Worm (Caenorhabditis elegans) whole organism, early embryonic: ENCODE data around the gene C46C11.3.

Experiments used
- B0310.2 ChIP-seq: sonication (generic microtip); optimal IDR thresholded peaks from 2 replicates; lab custom pipeline; 2016; ENCODE audit warnings: mild to moderate bottlenecking, missing genetic modification characterization, missing compliant biosample characterization
- F13C5.2 ChIP-seq: sonication (generic microtip); optimal IDR thresholded peaks from 2 replicates; lab custom pipeline; 2017; ENCODE audit warnings: mild to moderate bottlenecking, missing genetic modification characterization, inconsistent platforms, missing compliant biosample characterization
- aly-1 ChIP-seq: sonication (generic microtip); optimal IDR thresholded peaks from 2 replicates; lab custom pipeline; 2016; ENCODE audit warnings: missing genetic modification characterization, missing compliant biosample characterization
- ama-1 ChIP-seq: fragments of 150-350 bp; optimal IDR thresholded peaks from 2 replicates; lab custom pipeline; 2014
- ceh-13 ChIP-seq: fragments of 200-800 bp; sonication (Bioruptor generic); optimal IDR thresholded peaks from 2 replicates; lab custom pipeline; 2018; ENCODE audit warnings: mild to moderate bottlenecking, missing genetic modification characterization, missing compliant biosample characterization
- ceh-36 ChIP-seq: sonication (generic microtip); optimal IDR thresholded peaks from 2 replicates; lab custom pipeline; 2016; ENCODE audit warnings: missing genetic modification characterization, inconsistent platforms, missing compliant biosample characterization
- ets-7 ChIP-seq: sonication (generic microtip); optimal IDR thresholded peaks from 2 replicates; lab custom pipeline; 2016; ENCODE audit warnings: missing genotype, missing genetic modification characterization, missing compliant biosample characterization
- flt-1 ChIP-seq: fragments of 200-800 bp; sonication (Bioruptor generic); IDR thresholded peaks from 2 replicates; pipeline ENCODE4 v1.3.6; 2022; ENCODE audit warnings: missing genetic modification characterization, missing compliant biosample characterization
- hmbx-1 ChIP-seq: sonication (generic microtip); optimal IDR thresholded peaks from 2 replicates; lab custom pipeline; 2016; ENCODE audit warnings: mild to moderate bottlenecking, missing genetic modification characterization, missing compliant biosample characterization
- hmg-4 ChIP-seq: fragments of 200-800 bp; sonication (Bioruptor generic); optimal IDR thresholded peaks from 2 replicates; lab custom pipeline; 2018; ENCODE audit warnings: mild to moderate bottlenecking, missing genetic modification characterization, missing compliant biosample characterization
- hnd-1 ChIP-seq: sonication (generic microtip); optimal IDR thresholded peaks from 2 replicates; lab custom pipeline; 2016; ENCODE audit warnings: missing genetic modification characterization, missing compliant biosample characterization
- pes-1 ChIP-seq: fragments of 200-800 bp; sonication (Bioruptor generic); IDR thresholded peaks from 2 replicates; pipeline ENCODE4 v1.3.6; 2022; ENCODE audit warnings: missing genetic modification reagents, missing genetic modification characterization, missing compliant biosample characterization
- scrt-1 ChIP-seq: fragments of 200-800 bp; sonication (Bioruptor generic); IDR thresholded peaks from 2 replicates; pipeline ENCODE4 v1.3.6; 2022; ENCODE audit warnings: missing genetic modification characterization, missing compliant biosample characterization
- sea-1 ChIP-seq: fragments of 200-800 bp; sonication (Bioruptor generic); conservative IDR thresholded peaks from 2 replicates; pipeline ENCODE4 v1.3.6; 2022; ENCODE audit warnings: missing genetic modification characterization, missing compliant biosample characterization
- tbx-11 ChIP-seq: fragments of 200-800 bp; sonication (Bioruptor generic); IDR thresholded peaks from 2 replicates; pipeline ENCODE4 v1.3.6; 2022; ENCODE audit warnings: missing genetic modification characterization, missing compliant biosample characterization
- tbx-37 ChIP-seq: fragments of 200-800 bp; sonication (Bioruptor generic); conservative IDR thresholded peaks from 2 replicates; pipeline ENCODE4 v1.3.6; 2022; ENCODE audit warnings: missing genetic modification reagents, missing genetic modification characterization, missing compliant biosample characterization
- tra-4 ChIP-seq: sonication (generic microtip); optimal IDR thresholded peaks from 2 replicates; lab custom pipeline; 2017; ENCODE audit warnings: missing genetic modification characterization, missing compliant biosample characterization

C46C11.3 gene

DNA sequence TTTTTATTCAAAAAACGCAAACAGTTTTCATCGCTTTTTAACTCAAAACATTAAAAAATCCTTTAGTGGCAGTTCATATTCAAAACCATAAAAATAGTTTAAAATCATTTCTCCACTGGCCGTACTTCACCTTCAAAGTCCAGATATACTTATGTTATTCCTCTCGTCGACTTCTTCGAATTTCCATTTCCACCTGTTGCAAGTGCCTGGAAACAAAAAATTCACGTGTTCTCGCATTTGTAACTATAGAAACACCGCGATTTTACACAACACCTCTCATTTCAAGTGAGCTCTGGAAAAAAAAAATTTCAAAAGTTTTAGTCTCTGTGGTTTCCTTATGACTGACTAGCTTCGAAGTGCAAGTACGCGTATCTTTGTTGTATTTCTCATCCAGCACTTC lies 3.0 kb downstream of the C46C11.3 start:
- TF ChIP-seq tbx-37 (GFP tag; lab: Robert Waterston, UW), result no peak

DNA sequence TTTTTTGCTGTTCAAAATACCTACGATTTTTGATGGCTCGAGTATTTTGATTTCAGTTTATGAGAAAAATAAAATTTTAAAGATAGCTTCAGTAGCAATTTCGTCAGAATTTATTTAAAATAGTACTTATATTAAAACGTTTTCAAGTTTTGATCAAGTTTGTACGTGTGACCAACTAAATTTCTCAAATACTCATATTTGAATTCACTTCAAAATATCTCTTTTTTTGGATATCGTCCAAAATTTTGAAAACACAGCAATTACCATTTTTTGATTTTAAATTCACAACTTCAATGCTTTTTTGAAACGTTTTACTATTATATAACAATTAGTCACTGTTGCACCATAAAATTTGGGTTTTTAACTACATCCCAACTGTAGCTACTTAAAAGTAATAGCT lies 4.8 kb downstream of the C46C11.3 start:
- TF ChIP-seq scrt-1 (GFP tag; lab: Robert Waterston, UW) (no peak), hnd-1 (tag; lab: Kevin White, UChicago) (no peak), sea-1 (GFP tag; lab: Robert Waterston, UW) (no peak), ama-1 (lab: Kevin White, UChicago) (no peak), hmg-4 (GFP tag; lab: Kevin White, UChicago) (no peak), flt-1 (GFP tag; lab: Robert Waterston, UW) (no peak), pes-1 (GFP tag; lab: Robert Waterston, UW) (no peak), tbx-37 (GFP tag; lab: Robert Waterston, UW) (no peak), B0310.2 (no peak), ets-7 (tag; lab: Kevin White, UChicago) (no peak), aly-1 (tag; lab: Kevin White, UChicago) (no peak), F13C5.2 (tag; lab: Kevin White, UChicago) (no peak), hmbx-1 (no peak), ceh-13 (GFP tag; lab: Kevin White, UChicago) (no peak), tra-4 (tag; lab: Kevin White, UChicago) (no peak), ceh-36 (tag; lab: Kevin White, UChicago) (no peak)

DNA sequence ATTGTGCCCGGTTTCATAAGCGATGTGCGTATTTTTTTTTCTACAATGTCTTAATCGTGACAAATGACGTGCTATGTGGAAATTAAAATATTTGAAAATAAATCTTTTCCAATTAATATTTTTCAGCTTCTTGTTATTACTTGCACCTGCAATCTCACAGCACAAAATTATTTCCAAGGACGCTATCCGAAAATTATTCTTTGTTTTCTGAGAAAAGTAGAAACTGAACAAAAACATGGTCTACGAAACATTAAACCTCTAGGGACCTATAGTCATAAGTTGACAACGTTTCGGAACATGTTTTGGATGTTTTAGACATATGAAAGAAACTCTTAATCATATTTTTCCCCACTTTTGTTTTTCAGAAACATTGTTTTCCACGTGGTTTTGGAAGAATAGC lies 6.2 kb downstream of the C46C11.3 start:
- no peak for TF ChIP-seq hmg-4 (GFP tag; lab: Kevin White, UChicago)
- no peak for TF ChIP-seq tbx-37 (GFP tag; lab: Robert Waterston, UW)
- TF ChIP-seq ceh-36 (tag; lab: Kevin White, UChicago), result no peak
- TF ChIP-seq flt-1 (GFP tag; lab: Robert Waterston, UW), result no peak
- no peak for TF ChIP-seq tra-4 (tag; lab: Kevin White, UChicago)
- TF ChIP-seq ets-7 (tag; lab: Kevin White, UChicago), result no peak
- TF ChIP-seq scrt-1 (GFP tag; lab: Robert Waterston, UW), result no peak
- TF ChIP-seq B0310.2, result no peak
- TF ChIP-seq F13C5.2 (tag; lab: Kevin White, UChicago), result no peak
- no peak for TF ChIP-seq ama-1 (lab: Kevin White, UChicago)
- no peak for TF ChIP-seq hmbx-1
- TF ChIP-seq sea-1 (GFP tag; lab: Robert Waterston, UW), result no peak
- TF ChIP-seq tbx-11, result no peak
- no peak for TF ChIP-seq aly-1 (tag; lab: Kevin White, UChicago)
- TF ChIP-seq hnd-1 (tag; lab: Kevin White, UChicago), result no peak
- TF ChIP-seq pes-1 (GFP tag; lab: Robert Waterston, UW), result no peak

DNA sequence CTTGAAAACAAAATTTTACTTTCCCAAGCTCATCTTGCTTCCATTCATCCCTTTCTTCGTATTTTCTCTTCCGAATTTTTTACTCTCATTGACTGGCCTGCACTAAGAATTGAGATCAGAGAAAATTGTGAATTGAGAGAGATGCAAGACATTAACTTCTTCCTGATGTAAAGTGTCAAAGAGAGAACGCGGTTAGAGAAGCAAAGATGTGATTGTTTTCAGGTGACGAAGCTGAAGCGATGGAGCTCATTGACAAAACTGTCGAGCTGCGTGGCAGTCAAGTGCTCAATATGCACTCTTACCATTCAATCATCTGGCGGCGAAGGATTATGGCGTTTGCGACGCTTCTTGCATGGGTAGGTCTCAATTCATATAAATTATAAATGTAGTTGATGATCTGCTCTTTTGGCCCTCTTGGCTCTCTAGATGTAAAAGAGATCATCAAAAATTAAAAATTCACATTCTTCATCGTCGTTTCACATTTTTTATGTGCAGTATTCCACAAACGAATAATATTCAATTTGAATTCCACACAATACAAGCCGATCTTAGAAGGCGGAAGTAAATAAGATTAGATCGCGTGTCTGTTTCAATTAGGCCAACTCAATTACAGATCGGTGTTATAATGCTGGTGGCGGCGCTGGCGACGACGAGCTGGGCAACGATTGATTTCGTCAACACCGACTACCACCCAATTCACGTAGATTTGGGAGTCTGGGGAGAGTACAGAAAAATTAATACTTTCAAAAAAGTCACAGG lies 6.9 kb downstream of the C46C11.3 start:
- TF ChIP-seq aly-1 (tag; lab: Kevin White, UChicago), result no peak
- TF ChIP-seq flt-1 (GFP tag; lab: Robert Waterston, UW), result no peak
- TF ChIP-seq ets-7 (tag; lab: Kevin White, UChicago), result no peak
- TF ChIP-seq tbx-11, result no peak

DNA sequence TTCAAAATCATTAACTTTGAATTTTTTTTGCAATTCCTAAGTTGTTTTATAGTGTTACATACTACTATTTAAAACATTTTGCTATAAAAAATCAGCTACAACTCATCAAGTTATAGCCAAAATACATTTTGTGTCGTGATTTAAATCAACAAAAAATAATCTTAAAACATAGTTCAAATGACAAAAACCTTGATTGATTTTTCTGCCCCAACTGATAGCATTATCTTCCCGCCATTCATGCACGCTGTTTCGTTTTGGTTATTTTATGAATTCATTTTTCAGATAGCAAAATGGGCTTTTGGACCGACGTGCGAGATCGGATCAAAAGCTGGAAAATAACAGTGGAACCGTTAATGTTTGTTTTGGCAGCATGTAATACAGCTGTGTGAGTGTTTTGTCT lies 10.0 kb downstream of the C46C11.3 start, which contains the start of gene slcr-46.1:
TSS of gene slcr-46.1 (plus strand) at position 274 of the 400 bp plus-strand sequence.
- TF ChIP-seq hmbx-1, result no peak
- no peak for TF ChIP-seq tra-4 (tag; lab: Kevin White, UChicago)
- TF ChIP-seq ceh-36 (tag; lab: Kevin White, UChicago), result no peak

DNA sequence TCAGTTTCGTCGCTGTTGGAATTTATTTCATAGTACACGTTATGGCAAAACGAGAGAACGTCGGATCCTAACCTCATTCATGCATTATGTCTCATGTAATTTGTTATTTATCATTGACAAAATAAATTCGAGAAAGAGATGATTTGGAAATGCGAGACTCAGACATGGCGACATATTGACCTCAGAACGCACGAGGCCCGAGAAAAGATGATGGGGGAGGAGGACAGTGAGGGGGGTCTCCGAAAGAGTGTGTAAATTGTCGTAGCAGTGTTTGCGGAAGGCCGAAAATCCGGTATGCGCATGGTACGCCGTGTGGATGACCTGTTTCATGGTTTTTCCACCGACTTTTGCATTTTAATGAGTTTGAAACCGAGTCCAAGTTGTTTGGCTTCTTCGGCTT lies 13.5 kb downstream of the C46C11.3 start:
- TF ChIP-seq flt-1 (GFP tag; lab: Robert Waterston, UW), result peak; percentile 22; the same call in 1 of the 2 replicates
- TF ChIP-seq ets-7 (tag; lab: Kevin White, UChicago), result no peak
- 0 out of 2 replicates have a peak, but pooled peaks have one; percentile 43 for TF ChIP-seq sea-1 (GFP tag; lab: Robert Waterston, UW)
- peak; percentile 37 for TF ChIP-seq hmg-4 (GFP tag; lab: Kevin White, UChicago)
- TF ChIP-seq ceh-36 (tag; lab: Kevin White, UChicago), result no peak
- no peak for TF ChIP-seq hnd-1 (tag; lab: Kevin White, UChicago)
- TF ChIP-seq F13C5.2 (tag; lab: Kevin White, UChicago), result peak; percentile 41
- no peak for TF ChIP-seq tra-4 (tag; lab: Kevin White, UChicago)
- TF ChIP-seq scrt-1 (GFP tag; lab: Robert Waterston, UW), result no peak
- TF ChIP-seq aly-1 (tag; lab: Kevin White, UChicago), result peak; percentile 6

DNA sequence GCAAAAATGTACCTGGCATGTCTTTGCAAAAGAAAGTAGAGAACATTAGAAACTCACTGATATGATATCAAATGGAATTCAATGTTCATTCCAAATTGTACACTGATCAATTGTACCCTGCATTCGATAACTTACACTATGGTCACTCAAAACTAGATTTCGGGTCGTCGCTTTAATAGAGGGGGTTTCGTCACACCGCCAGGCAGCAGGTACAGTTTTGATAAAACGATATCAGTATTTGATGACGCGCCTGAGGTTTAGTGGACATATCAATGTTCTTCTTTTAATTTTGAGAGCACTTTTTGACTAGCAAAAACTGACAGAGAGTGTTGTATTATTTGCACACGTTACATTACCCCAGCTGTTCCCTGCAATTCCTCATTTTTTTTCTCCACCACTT lies 14.0 kb downstream of the C46C11.3 start:
- TF ChIP-seq ets-7 (tag; lab: Kevin White, UChicago) (no peak), ceh-13 (GFP tag; lab: Kevin White, UChicago) (no peak), ceh-36 (tag; lab: Kevin White, UChicago) (no peak), hmbx-1 (no peak), B0310.2 (no peak), ama-1 (lab: Kevin White, UChicago) (no peak), pes-1 (GFP tag; lab: Robert Waterston, UW) (no peak), tbx-11 (no peak), tra-4 (tag; lab: Kevin White, UChicago) (no peak), F13C5.2 (tag; lab: Kevin White, UChicago) (no peak), hmg-4 (GFP tag; lab: Kevin White, UChicago) (no peak), hnd-1 (tag; lab: Kevin White, UChicago) (no peak), sea-1 (GFP tag; lab: Robert Waterston, UW) (no peak), tbx-37 (GFP tag; lab: Robert Waterston, UW) (no peak), aly-1 (tag; lab: Kevin White, UChicago) (no peak), scrt-1 (GFP tag; lab: Robert Waterston, UW) (no peak)
